Worm (Caenorhabditis elegans): ENCODE data around the gene wdr-83.

The wdr-83 gene

ce11 chrII:5040631-5041156 is 9.2 kb upstream of the wdr-83 start, which contains the start of gene F33G12.7:
Gene F33G12.7, minus strand, starts transcription at chrII:5040681.
- no peak for TF ChIP-seq ztf-4 (tag; optimal IDR thresholded peaks at IDR 0.05)
- TF ChIP-seq jun-1 (tag; optimal IDR thresholded peaks at IDR 0.05) = no peak
- no peak for TF ChIP-seq daf-12 (tag; optimal IDR thresholded peaks at IDR 0.05)
- TF ChIP-seq pha-4 (tag; optimal IDR thresholded peaks at IDR 0.05) = peak; percentile 5
- TF ChIP-seq fkh-10 (GFP tag; optimal IDR thresholded peaks at IDR 0.05) = no peak

DNA sequence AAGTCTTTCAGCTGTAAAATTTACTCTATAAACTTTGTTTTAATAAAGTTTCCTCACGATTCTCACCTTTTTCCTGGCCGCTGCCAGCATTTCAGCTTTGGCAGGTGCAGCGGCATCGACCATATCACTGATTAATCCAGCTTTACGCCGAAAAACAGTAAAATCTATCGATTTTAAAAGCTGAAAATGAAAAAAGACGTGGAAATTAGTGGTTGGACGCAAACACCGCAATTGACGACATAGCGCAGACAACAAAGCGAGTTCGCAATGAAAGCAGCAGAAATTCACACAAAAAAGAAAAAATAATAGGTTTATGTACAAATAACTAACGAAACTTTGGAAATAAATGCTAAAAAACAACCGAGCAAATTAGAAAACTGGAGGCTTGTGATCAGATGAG is 8.4 kb upstream of the wdr-83 start, which contains the start of gene golg-2:
golg-2 (minus strand) TSS at position 180 of the 400 bp plus-strand sequence.
- TF ChIP-seq ama-1 (optimal IDR thresholded peaks at IDR 0.05) (peak; percentile 47), nfya-1 (tag; optimal IDR thresholded peaks at IDR 0.05; ENCODE audit: insufficient read depth) (peak; percentile 17), pha-4 (tag; optimal IDR thresholded peaks at IDR 0.05) (peak; percentile 37), hmg-11 (tag; optimal IDR thresholded peaks at IDR 0.05) (peak; percentile 20), R02D3.7 (tag; optimal IDR thresholded peaks at IDR 0.05) (no peak), ceh-9 (tag; optimal IDR thresholded peaks at IDR 0.05) (no peak), elt-2 (tag; optimal IDR thresholded peaks at IDR 0.05) (peak; percentile 48)

- peak; percentile 32 for TF ChIP-seq elt-2 (tag; optimal IDR thresholded peaks at IDR 0.05)
- peak; percentile 12 for TF ChIP-seq nhr-77 (tag; optimal IDR thresholded peaks at IDR 0.05)
- no peak for TF ChIP-seq skn-1 (tag; optimal IDR thresholded peaks at IDR 0.05)
These were observed 4.6 kb upstream of the wdr-83 start, which contains the start of gene lrr-1 for ce11 chrII:5036128-5036527. Gene lrr-1, minus strand, starts transcription at chrII:5036439.

- TF ChIP-seq unc-62 (GFP tag; optimal IDR thresholded peaks at IDR 0.05) (no peak), ceh-16 (tag; optimal IDR thresholded peaks at IDR 0.05) (no peak)
These were observed 2.4 kb upstream of the wdr-83 start, which contains the start of gene F33G12.3 for ce11 chrII:5033935-5034334. Gene F33G12.3, minus strand, starts transcription at chrII:5034035.

ce11 chrII:5032669-5033068 is 1.2 kb upstream of the wdr-83 start:
- peak; percentile 17 for TF ChIP-seq pqm-1 (tag; optimal IDR thresholded peaks at IDR 0.05)
- TF ChIP-seq unc-62 (GFP tag; optimal IDR thresholded peaks at IDR 0.05) = no peak
- TF ChIP-seq tbx-2 (tag; optimal IDR thresholded peaks at IDR 0.05) = peak; percentile 19
- TF ChIP-seq sea-2 (GFP tag; optimal IDR thresholded peaks at IDR 0.05) = no peak
- peak; percentile 35 for TF ChIP-seq jun-1 (tag; optimal IDR thresholded peaks at IDR 0.05)
- peak; percentile 40 for TF ChIP-seq nhr-25 (tag; optimal IDR thresholded peaks at IDR 0.05)
- TF ChIP-seq nhr-23 (tag; optimal IDR thresholded peaks at IDR 0.05) = no peak
- TF ChIP-seq lin-15B (tag; optimal IDR thresholded peaks at IDR 0.05) = peak; percentile 34
- TF ChIP-seq nhr-43 (tag; optimal IDR thresholded peaks at IDR 0.05; ENCODE audit: poor library complexity, severe bottlenecking) = peak; percentile 63
- peak; percentile 58 for TF ChIP-seq lin-39 (tag; optimal IDR thresholded peaks at IDR 0.05)
- TF ChIP-seq nfya-1 (tag; optimal IDR thresholded peaks at IDR 0.05; ENCODE audit: insufficient read depth) = peak; percentile 57
- TF ChIP-seq pha-4 (tag; optimal IDR thresholded peaks at IDR 0.05) = peak; percentile 38
- peak; percentile 29 for TF ChIP-seq R02D3.7 (tag; optimal IDR thresholded peaks at IDR 0.05)
- peak; percentile 87 for TF ChIP-seq elt-2 (tag; optimal IDR thresholded peaks at IDR 0.05)
- no peak for TF ChIP-seq unc-39 (tag; optimal IDR thresholded peaks at IDR 0.05)
- TF ChIP-seq hmg-11 (tag; optimal IDR thresholded peaks at IDR 0.05) = peak; percentile 89
- TF ChIP-seq egl-27 (tag; optimal IDR thresholded peaks at IDR 0.05) = peak; percentile 46
- peak; percentile 73 for TF ChIP-seq lsy-12 (tag; optimal IDR thresholded peaks at IDR 0.05)
- peak; percentile 30 for TF ChIP-seq snpc-4 (tag; optimal IDR thresholded peaks at IDR 0.05)
- TF ChIP-seq ceh-82 (tag; optimal IDR thresholded peaks at IDR 0.05) = peak; percentile 29
- no peak for TF ChIP-seq fkh-2 (tag; optimal IDR thresholded peaks at IDR 0.05)

- no peak for TF ChIP-seq unc-39 (tag; optimal IDR thresholded peaks at IDR 0.05)
- no peak for TF ChIP-seq nhr-11 (tag; optimal IDR thresholded peaks at IDR 0.05)
These were observed 3.6 kb downstream of the wdr-83 start for ce11 chrII:5027952-5028351.

Data from whole organism, L3 larva.